Fruit fly (Drosophila melanogaster) whole organism, embryonic: ENCODE data around the gene Sas-4.

Source experiments
- Ada2b ChIP-seq: fragments of 200-800 bp; sonication (Bioruptor generic); IDR thresholded peaks from 2 replicates; pipeline ENCODE4 v1.3.6; 2022; ENCODE audit warnings: missing biosample characterization, missing genetic modification characterization
- C15 ChIP-seq: fragments of 200-800 bp; sonication (Bioruptor generic); IDR thresholded peaks from 3 replicates; pipeline ENCODE4 v1.3.6; 2022; ENCODE audit warnings: missing biosample characterization, missing genetic modification characterization
- CG10462 ChIP-seq: fragments of 200-800 bp; sonication (Bioruptor generic); optimal IDR thresholded peaks from 2 replicates; lab custom pipeline; 2016; ENCODE audit warnings: missing biosample characterization, missing genetic modification characterization
- CG11085 ChIP-seq: fragments of 200-800 bp; sonication (Bioruptor generic); IDR thresholded peaks from 2 replicates; pipeline ENCODE4 v1.3.6; 2022; ENCODE audit warnings: missing biosample characterization, missing genetic modification characterization
- CG15479 ChIP-seq: fragments of 200-800 bp; sonication (Bioruptor generic); optimal IDR thresholded peaks from 3 replicates; lab custom pipeline; 2019; ENCODE audit warnings: missing biosample characterization, mild to moderate bottlenecking, missing genetic modification characterization, moderate library complexity
- CG17361 ChIP-seq: fragments of 200-800 bp; sonication (Bioruptor generic); IDR thresholded peaks from 3 replicates; pipeline ENCODE4 v1.3.6; 2022; ENCODE audit warnings: missing biosample characterization, missing genetic modification characterization
- CG17612 ChIP-seq: fragments of 200-800 bp; sonication (Bioruptor generic); IDR thresholded peaks from 2 replicates; pipeline ENCODE4 v1.3.6; 2022; ENCODE audit warnings: missing biosample characterization, missing genetic modification characterization
- CG18619 ChIP-seq: fragments of 200-800 bp; sonication (Bioruptor generic); optimal IDR thresholded peaks from 3 replicates; lab custom pipeline; 2017; ENCODE audit warnings: missing biosample characterization, mild to moderate bottlenecking, missing genetic modification characterization
- CG2116 ChIP-seq: fragments of 200-800 bp; sonication (Bioruptor generic); optimal IDR thresholded peaks from 3 replicates; lab custom pipeline; 2018; ENCODE audit warnings: missing biosample characterization, mild to moderate bottlenecking, missing genetic modification characterization
- CG2120 ChIP-seq: fragments of 200-800 bp; sonication (Bioruptor generic); optimal IDR thresholded peaks from 3 replicates; lab custom pipeline; 2016; ENCODE audit warnings: missing biosample characterization, missing genetic modification characterization
- CG2875 ChIP-seq: fragments of 200-800 bp; sonication (Bioruptor generic); optimal IDR thresholded peaks from 2 replicates; lab custom pipeline; 2017; ENCODE audit warnings: missing biosample characterization, mild to moderate bottlenecking, missing genetic modification characterization, missing genetic modification reagents
- CG31441 ChIP-seq: fragments of 200-800 bp; sonication (Bioruptor generic); IDR thresholded peaks from 2 replicates; pipeline ENCODE4 v1.3.6; 2022; ENCODE audit warnings: missing biosample characterization, missing genetic modification characterization
- CG32767 ChIP-seq: fragments of 200-800 bp; sonication (Bioruptor generic); IDR thresholded peaks from 2 replicates; pipeline ENCODE4 v1.3.6; 2022; ENCODE audit warnings: missing biosample characterization, missing genetic modification characterization
- CG3281 ChIP-seq: fragments of 200-800 bp; sonication (Bioruptor generic); optimal IDR thresholded peaks from 3 replicates; lab custom pipeline; 2017; ENCODE audit warnings: missing biosample characterization, mild to moderate bottlenecking, missing genetic modification characterization
- CG33557 ChIP-seq: fragments of 200-800 bp; sonication (Bioruptor generic); optimal IDR thresholded peaks from 2 replicates; lab custom pipeline; 2019; ENCODE audit warnings: missing biosample characterization, mild to moderate bottlenecking, missing genetic modification characterization, moderate library complexity
- CG3995 ChIP-seq: fragments of 200-800 bp; sonication (Bioruptor generic); optimal IDR thresholded peaks from 3 replicates; lab custom pipeline; 2016; ENCODE audit warnings: missing biosample characterization, missing genetic modification characterization
- CG4730 ChIP-seq: fragments of 200-800 bp; sonication (Bioruptor generic); IDR thresholded peaks from 2 replicates; pipeline ENCODE4 v1.3.6; 2022; ENCODE audit warnings: missing biosample characterization, missing genetic modification characterization
- CG6175 ChIP-seq: fragments of 200-800 bp; sonication (Bioruptor generic); IDR thresholded peaks from 3 replicates; pipeline ENCODE4 v1.3.6; 2022; ENCODE audit warnings: missing biosample characterization, missing genetic modification characterization
- CG8944 ChIP-seq: fragments of 200-800 bp; sonication (Bioruptor generic); optimal IDR thresholded peaks from 3 replicates; lab custom pipeline; 2016; ENCODE audit warnings: missing biosample characterization, missing genetic modification characterization
- Fer1 ChIP-seq: fragments of 200-800 bp; sonication (Bioruptor generic); optimal IDR thresholded peaks from 2 replicates; lab custom pipeline; 2017; ENCODE audit warnings: missing biosample characterization, mild to moderate bottlenecking, missing genetic modification characterization
- GATAe ChIP-seq: fragments of 200-800 bp; sonication (Bioruptor generic); conservative IDR thresholded peaks from 2 replicates; pipeline ENCODE4 v1.3.6; 2022; ENCODE audit warnings: missing biosample characterization, missing genetic modification characterization
- HLH54F ChIP-seq: fragments of 200-800 bp; sonication (Bioruptor generic); optimal IDR thresholded peaks from 3 replicates; lab custom pipeline; 2016; ENCODE audit warnings: missing biosample characterization, missing genetic modification characterization
- Hand ChIP-seq: fragments of 200-800 bp; sonication (Bioruptor generic); optimal IDR thresholded peaks from 2 replicates; lab custom pipeline; 2017; ENCODE audit warnings: mild to moderate bottlenecking, missing biosample characterization, missing genetic modification reagents, missing genetic modification characterization
- Lhr ChIP-seq: fragments of 200-800 bp; sonication (Bioruptor generic); optimal IDR thresholded peaks from 3 replicates; lab custom pipeline; 2017; ENCODE audit warnings: mild to moderate bottlenecking, missing biosample characterization, missing genetic modification reagents, missing genetic modification characterization
- Nf-YC ChIP-seq: fragments of 200-800 bp; optimal IDR thresholded peaks from 3 replicates; lab custom pipeline; 2019; ENCODE audit warnings: missing biosample characterization, mild to moderate bottlenecking, missing genetic modification characterization, moderate library complexity
- Oli ChIP-seq: fragments of 200-800 bp; sonication (Bioruptor generic); optimal IDR thresholded peaks from 2 replicates; lab custom pipeline; 2018; ENCODE audit warnings: missing biosample characterization, mild to moderate bottlenecking, missing genetic modification characterization, moderate library complexity
- Scr ChIP-seq: fragments of 200-800 bp; sonication (Bioruptor generic); IDR thresholded peaks from 2 replicates; pipeline ENCODE4 v1.3.6; 2022; ENCODE audit warnings: missing biosample characterization, missing genetic modification characterization; ENCODE audit not compliant: partially characterized antibody
- Side ChIP-seq: fragments of 200-800 bp; sonication (Bioruptor generic); optimal IDR thresholded peaks from 2 replicates; lab custom pipeline; 2016; ENCODE audit warnings: missing biosample characterization, missing genetic modification characterization
- chn ChIP-seq: fragments of 200-800 bp; sonication (Bioruptor generic); optimal IDR thresholded peaks from 2 replicates; lab custom pipeline; 2016; ENCODE audit warnings: missing biosample characterization, missing genetic modification characterization
- ci ChIP-seq: fragments of 200-800 bp; sonication (Bioruptor generic); IDR thresholded peaks from 3 replicates; pipeline ENCODE4 v1.3.6; 2022; ENCODE audit warnings: missing biosample characterization, missing genetic modification characterization
- croc ChIP-seq: fragments of 200-800 bp; sonication (Bioruptor generic); conservative IDR thresholded peaks from 3 replicates; pipeline ENCODE4 v1.3.6; 2022; ENCODE audit warnings: missing biosample characterization, missing genetic modification characterization
- dmrt11E ChIP-seq: fragments of 200-800 bp; sonication (Bioruptor generic); optimal IDR thresholded peaks from 3 replicates; lab custom pipeline; 2018; ENCODE audit warnings: missing biosample characterization, mild to moderate bottlenecking, missing genetic modification characterization, moderate library complexity
- dysf ChIP-seq: fragments of 200-800 bp; sonication (Bioruptor generic); IDR thresholded peaks from 3 replicates; pipeline ENCODE4 v1.3.6; 2022; ENCODE audit warnings: missing biosample characterization, missing genetic modification characterization
- grau ChIP-seq: fragments of 200-800 bp; optimal IDR thresholded peaks from 3 replicates; lab custom pipeline; 2019; ENCODE audit warnings: missing biosample characterization, mild to moderate bottlenecking, missing genetic modification characterization, moderate library complexity
- grn ChIP-seq: fragments of 200-800 bp; sonication (Bioruptor generic); optimal IDR thresholded peaks from 3 replicates; lab custom pipeline; 2017; ENCODE audit warnings: missing biosample characterization, missing genetic modification characterization
- hbn ChIP-seq: fragments of 200-800 bp; sonication (Bioruptor generic); IDR thresholded peaks from 2 replicates; pipeline ENCODE4 v1.3.6; 2022; ENCODE audit warnings: missing biosample characterization, missing genetic modification characterization; ENCODE audit not compliant: partially characterized antibody
- her ChIP-seq: fragments of 200-800 bp; sonication (Bioruptor generic); optimal IDR thresholded peaks from 2 replicates; lab custom pipeline; 2016; ENCODE audit warnings: missing biosample characterization, missing genetic modification characterization
- insv ChIP-seq, 2 experiments: fragments of 200-800 bp; sonication (Bioruptor generic); optimal IDR thresholded peaks; 3 replicates each; lab custom pipeline; 2016 to 2018; ENCODE audit warnings: missing biosample characterization in 2 of 2, missing genetic modification characterization in 2 of 2
- klu ChIP-seq: fragments of 200-800 bp; sonication (Bioruptor generic); IDR thresholded peaks from 2 replicates; pipeline ENCODE4 v1.3.6; 2022; ENCODE audit warnings: missing biosample characterization, missing genetic modification characterization
- lilli ChIP-seq: fragments of 200-800 bp; sonication (Bioruptor generic); optimal IDR thresholded peaks from 3 replicates; lab custom pipeline; 2016; ENCODE audit warnings: missing biosample characterization, missing genetic modification characterization
- nau ChIP-seq: fragments of 200-800 bp; sonication (Bioruptor generic); optimal IDR thresholded peaks from 3 replicates; lab custom pipeline; 2017; ENCODE audit warnings: missing biosample characterization, mild to moderate bottlenecking, missing genetic modification characterization, missing genetic modification reagents
- pnt ChIP-seq: fragments of 200-800 bp; sonication (Bioruptor generic); optimal IDR thresholded peaks from 3 replicates; lab custom pipeline; 2016; ENCODE audit warnings: missing biosample characterization, missing genetic modification characterization
- pros ChIP-seq: fragments of 200-800 bp; sonication (Bioruptor generic); optimal IDR thresholded peaks from 3 replicates; lab custom pipeline; 2019; ENCODE audit warnings: missing biosample characterization, mild to moderate bottlenecking, missing genetic modification characterization, moderate library complexity
- psq ChIP-seq: fragments of 200-800 bp; sonication (Bioruptor generic); optimal IDR thresholded peaks from 2 replicates; lab custom pipeline; 2017; ENCODE audit warnings: missing biosample characterization, missing genetic modification characterization
- pzg ChIP-seq: fragments of 200-800 bp; sonication (Bioruptor generic); optimal IDR thresholded peaks from 3 replicates; lab custom pipeline; 2018; ENCODE audit warnings: missing biosample characterization, mild to moderate bottlenecking, missing genetic modification characterization, moderate library complexity
- repo ChIP-seq: fragments of 200-800 bp; sonication (Bioruptor generic); optimal IDR thresholded peaks from 2 replicates; lab custom pipeline; 2016; ENCODE audit warnings: missing biosample characterization, missing genetic modification characterization
- scrt ChIP-seq: fragments of 200-800 bp; sonication (Bioruptor generic); optimal IDR thresholded peaks from 2 replicates; lab custom pipeline; 2018; ENCODE audit warnings: missing biosample characterization, mild to moderate bottlenecking, missing genetic modification characterization, moderate library complexity
- ttk ChIP-seq: fragments of 200-800 bp; sonication (Bioruptor generic); IDR thresholded peaks from 2 replicates; pipeline ENCODE4 v2.1.2; 2022; ENCODE audit warnings: missing biosample characterization, missing genetic modification characterization
- wek ChIP-seq: fragments of 200-800 bp; sonication (Bioruptor generic); optimal IDR thresholded peaks from 3 replicates; lab custom pipeline; 2018; ENCODE audit warnings: missing biosample characterization, mild to moderate bottlenecking, missing genetic modification characterization, moderate library complexity

Sas-4 gene

DNA sequence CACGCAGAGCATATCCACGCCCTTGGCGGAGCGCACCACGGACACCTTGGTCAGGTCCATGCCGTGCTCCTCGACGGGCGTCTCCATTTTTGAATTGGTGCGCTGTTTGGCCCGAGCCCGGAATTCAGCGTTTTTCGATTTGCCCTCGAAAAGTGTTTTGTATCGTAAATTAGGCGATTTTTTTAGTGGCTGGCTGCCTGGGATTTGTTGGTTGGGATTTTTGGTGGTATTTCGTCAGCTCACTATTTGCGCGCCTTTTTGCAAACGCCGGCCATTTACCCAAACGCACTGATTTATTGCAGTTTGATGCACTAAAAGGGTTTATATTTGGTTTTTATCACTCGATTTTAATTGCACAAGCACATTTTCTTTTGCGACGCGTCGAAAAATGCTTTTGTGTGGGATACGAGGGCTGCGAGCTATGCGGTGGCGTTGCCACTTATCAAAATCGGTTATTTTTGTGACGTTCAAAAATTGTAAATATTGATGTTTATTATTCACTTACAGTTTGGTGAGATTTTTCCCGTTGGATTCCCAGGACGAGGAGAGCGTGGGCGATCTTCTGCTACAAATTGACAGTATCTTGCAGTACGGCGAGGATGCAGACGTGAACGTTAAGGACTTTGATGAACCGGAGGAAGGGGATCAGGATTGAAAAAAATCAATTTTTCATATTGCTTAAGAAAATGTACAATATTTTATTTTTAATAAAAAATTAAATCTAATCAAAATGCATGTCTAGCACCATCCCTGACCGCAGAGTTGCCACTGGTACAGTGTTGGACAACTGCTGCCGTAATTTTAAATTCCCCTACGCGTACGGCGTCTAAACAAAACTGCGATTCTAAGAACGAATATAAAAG is at the start of gene Sas-4, which contains the start of gene gfzf (continued):
- TF ChIP-seq pzg (peak; percentile 33), CG2120 (GFP tag; lab: Kevin White, UChicago) (peak; percentile 73), klu (GFP tag; lab: Robert Waterston, UW) (peak; percentile 48; the same call in 1 of the 2 replicates), Lhr (GFP tag; lab: Kevin White, UChicago) (peak; percentile 35), scrt (GFP tag; lab: Kevin White, UChicago) (no peak), CG3281 (GFP tag; lab: Kevin White, UChicago) (peak; percentile 75), CG33557 (GFP tag; lab: Kevin White, UChicago) (peak; percentile 38), C15 (no peak), dysf (GFP tag; lab: Robert Waterston, UW) (peak; percentile 49; the same call in 1 of the 3 replicates), Ada2b (peak; percentile 38; the same call in 1 of the 2 replicates), repo (GFP tag; lab: Kevin White, UChicago) (no peak), Nf-YC (peak; percentile 34), Hand (GFP tag; lab: Kevin White, UChicago) (no peak), pros (GFP tag; lab: Kevin White, UChicago) (no peak), CG10462 (peak; percentile 7), dmrt11E (peak; percentile 66), CG2875 (GFP tag; lab: Kevin White, UChicago) (peak; percentile 40), CG11085 (GFP tag; lab: Robert Waterston, UW) (peak; percentile 68), insv (GFP tag; optimal IDR thresholded peaks at IDR 0.05; lab: Kevin White, UChicago) (peak in 1 of 2 experiments; percentile 18), CG17361 (peak; percentile 82), HLH54F (peak; percentile 57), psq (no peak), Fer1 (GFP tag; lab: Kevin White, UChicago) (peak; percentile 28), CG8944 (GFP tag; lab: Kevin White, UChicago) (no peak), lilli (peak; percentile 78), ci (GFP tag; lab: Robert Waterston, UW) (peak; percentile 44; the same call in 1 of the 3 replicates), CG32767 (GFP tag; lab: Robert Waterston, UW) (no peak; the same call in 1 of the 2 replicates), CG18619 (GFP tag; lab: Kevin White, UChicago) (peak; percentile 56), hbn (GFP tag; lab: Robert Waterston, UW) (no peak), wek (GFP tag; lab: Kevin White, UChicago) (no peak), CG4730 (GFP tag; lab: Robert Waterston, UW) (no peak), pnt (GFP tag; lab: Kevin White, UChicago) (peak; percentile 53), grau (tag; lab: Kevin White, UChicago) (peak; percentile 55), ttk (peak; percentile 48; the same call in 1 of the 2 replicates), Scr (GFP tag; lab: Robert Waterston, UW) (no peak), Side (peak; percentile 39), croc (GFP tag; lab: Robert Waterston, UW) (no peak; the same call in 2 of the 3 replicates), CG6175 (GFP tag; lab: Robert Waterston, UW) (no peak), CG17612 (GFP tag; lab: Robert Waterston, UW) (no peak), her (GFP tag; lab: Kevin White, UChicago) (no peak), Oli (tag; lab: Kevin White, UChicago) (peak; percentile 47), CG15479 (GFP tag; lab: Kevin White, UChicago) (peak; percentile 6), GATAe (peak; percentile 47; the same call in 1 of the 2 replicates), grn (GFP tag; lab: Kevin White, UChicago) (no peak), CG3995 (peak; percentile 39), chn (GFP tag; lab: Kevin White, UChicago) (peak; percentile 50), nau (no peak), CG31441 (GFP tag; lab: Robert Waterston, UW) (peak; percentile 57), CG2116 (peak; percentile 75)
